Fruit fly (Drosophila melanogaster) whole organism, pupa: ENCODE measurements around the gene CG1116.
A peak's percentile ranks its signal among the peaks of the same experiment; 100 is the strongest.

Experiments used
- CG10348 ChIP-seq: fragments of 200-800 bp; sonication (Bioruptor generic); IDR thresholded peaks from 2 replicates; pipeline ENCODE4 v1.3.6; 2022; ENCODE audit warnings: missing biosample characterization, missing genetic modification characterization
- CG12605 ChIP-seq: fragments of 200-800 bp; sonication (Bioruptor generic); IDR thresholded peaks from 2 replicates; pipeline ENCODE4 v1.3.6; 2022; ENCODE audit warnings: missing biosample characterization, missing genetic modification characterization
- CG13204 ChIP-seq: fragments of 200-800 bp; sonication (Bioruptor generic); optimal IDR thresholded peaks from 2 replicates; lab custom pipeline; 2018; ENCODE audit warnings: missing biosample characterization, mild to moderate bottlenecking, missing genetic modification characterization, moderate library complexity
- CG14655 ChIP-seq: fragments of 200-800 bp; sonication (Bioruptor generic); optimal IDR thresholded peaks from 3 replicates; lab custom pipeline; 2017; ENCODE audit warnings: mild to moderate bottlenecking, missing biosample characterization, missing genetic modification reagents, missing genetic modification characterization
- CG15710 ChIP-seq: fragments of 200-800 bp; sonication (Bioruptor generic); optimal IDR thresholded peaks from 2 replicates; lab custom pipeline; 2018; ENCODE audit warnings: missing biosample characterization, mild to moderate bottlenecking, missing genetic modification characterization, moderate library complexity
- CG17806 ChIP-seq: fragments of 200-800 bp; sonication (Bioruptor generic); optimal IDR thresholded peaks from 2 replicates; lab custom pipeline; 2018; ENCODE audit warnings: missing biosample characterization, mild to moderate bottlenecking, missing genetic modification characterization, moderate library complexity
- CG32121 ChIP-seq: fragments of 200-800 bp; sonication (Bioruptor generic); IDR thresholded peaks from 2 replicates; pipeline ENCODE4 v1.3.6; 2022; ENCODE audit warnings: missing biosample characterization, missing genetic modification characterization
- CG34367 ChIP-seq: fragments of 200-800 bp; sonication (Bioruptor generic); optimal IDR thresholded peaks from 2 replicates; lab custom pipeline; 2018; ENCODE audit warnings: missing biosample characterization, mild to moderate bottlenecking, missing genetic modification characterization
- CG4496 ChIP-seq: fragments of 200-800 bp; sonication (Bioruptor generic); IDR thresholded peaks from 3 replicates; pipeline ENCODE4 v1.3.6; 2022; ENCODE audit warnings: missing biosample characterization, missing genetic modification characterization
- CG8159 ChIP-seq: fragments of 200-800 bp; sonication (Bioruptor generic); optimal IDR thresholded peaks from 3 replicates; lab custom pipeline; 2018; ENCODE audit warnings: missing biosample characterization, mild to moderate bottlenecking, missing genetic modification characterization, moderate library complexity
- CG8301 ChIP-seq: fragments of 200-800 bp; sonication (Bioruptor generic); optimal IDR thresholded peaks from 2 replicates; lab custom pipeline; 2018; ENCODE audit warnings: missing biosample characterization, mild to moderate bottlenecking, missing genetic modification characterization
- CG9948 ChIP-seq: fragments of 200-800 bp; sonication (Bioruptor generic); optimal IDR thresholded peaks from 2 replicates; lab custom pipeline; 2018; ENCODE audit warnings: missing biosample characterization, mild to moderate bottlenecking, missing genetic modification characterization, moderate library complexity
- D1 ChIP-seq: fragments of 200-800 bp; sonication (Bioruptor generic); optimal IDR thresholded peaks from 2 replicates; lab custom pipeline; 2018; ENCODE audit warnings: missing biosample characterization, mild to moderate bottlenecking, missing genetic modification characterization, moderate library complexity
- EcR ChIP-seq: fragments of 200-800 bp; sonication (Bioruptor generic); optimal IDR thresholded peaks from 3 replicates; lab custom pipeline; 2019; ENCODE audit warnings: missing biosample characterization, missing genetic modification characterization, mild to moderate bottlenecking, moderate library complexity, missing genetic modification reagents
- Ets98B ChIP-seq: fragments of 200-800 bp; sonication (Bioruptor generic); IDR thresholded peaks from 2 replicates; pipeline ENCODE4 v1.3.6; 2022; ENCODE audit warnings: missing biosample characterization, missing genetic modification characterization
- Pif1A ChIP-seq: fragments of 200-800 bp; sonication (Bioruptor generic); optimal IDR thresholded peaks from 3 replicates; lab custom pipeline; 2016; ENCODE audit warnings: missing biosample characterization, missing genetic modification characterization
- Pif1B ChIP-seq: fragments of 200-800 bp; sonication (Bioruptor generic); optimal IDR thresholded peaks from 3 replicates; lab custom pipeline; 2016; ENCODE audit warnings: missing biosample characterization, missing genetic modification characterization
- Snoo ChIP-seq: fragments of 200-800 bp; sonication (Bioruptor generic); optimal IDR thresholded peaks from 3 replicates; lab custom pipeline; 2017; ENCODE audit warnings: missing biosample characterization, mild to moderate bottlenecking, missing genetic modification characterization, inconsistent platforms
- fd96Ca ChIP-seq: fragments of 200-800 bp; sonication (Bioruptor generic); IDR thresholded peaks from 3 replicates; pipeline ENCODE4 v1.3.6; 2022; ENCODE audit warnings: missing biosample characterization, missing genetic modification characterization
- gl ChIP-seq: fragments of 200-800 bp; sonication (Bioruptor generic); optimal IDR thresholded peaks from 2 replicates; lab custom pipeline; 2018; ENCODE audit warnings: missing biosample characterization, mild to moderate bottlenecking, missing genetic modification characterization
- rn ChIP-seq: fragments of 200-800 bp; sonication (Bioruptor generic); IDR thresholded peaks from 2 replicates; pipeline ENCODE4 v1.3.6; 2022; ENCODE audit warnings: missing biosample characterization, missing genetic modification characterization

Gene CG1116

DNA sequence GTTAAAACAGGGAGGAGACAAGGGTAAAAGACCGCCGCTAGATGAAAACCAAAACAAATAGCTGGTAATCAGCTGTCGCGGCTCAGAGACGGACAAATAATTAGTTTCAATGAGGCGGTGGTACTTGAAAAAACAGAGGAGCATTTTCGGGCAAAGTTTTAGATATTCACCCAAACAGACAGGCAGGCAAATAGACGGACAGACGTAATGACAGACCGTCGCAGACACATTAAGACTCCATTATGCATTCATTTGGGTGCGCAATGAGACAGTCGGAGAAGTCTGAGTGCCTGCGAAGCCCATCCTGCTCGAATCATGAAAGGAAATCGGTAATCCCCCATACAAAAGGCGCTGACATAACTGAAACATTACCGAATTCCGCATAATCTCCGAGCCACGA is 8.1 kb upstream of the CG1116 start:
- no peak for TF ChIP-seq CG32121
- no peak for TF ChIP-seq fd96Ca (GFP tag; lab: Robert Waterston, UW)
- no peak for TF ChIP-seq gl (tag; lab: Kevin White, UChicago)
- no peak for TF ChIP-seq CG9948 (tag; lab: Kevin White, UChicago)
- no peak for TF ChIP-seq CG8159 (tag; lab: Kevin White, UChicago)
- TF ChIP-seq CG15710 (tag; lab: Kevin White, UChicago): no peak
- TF ChIP-seq Pif1A: no peak
- TF ChIP-seq Ets98B (GFP tag; lab: Robert Waterston, UW): no peak
- no peak for TF ChIP-seq CG13204
- no peak for TF ChIP-seq CG17806 (tag; lab: Kevin White, UChicago)
- no peak for TF ChIP-seq Snoo (tag; lab: Kevin White, UChicago)
- TF ChIP-seq, all 21 proteins: peak for 0

DNA sequence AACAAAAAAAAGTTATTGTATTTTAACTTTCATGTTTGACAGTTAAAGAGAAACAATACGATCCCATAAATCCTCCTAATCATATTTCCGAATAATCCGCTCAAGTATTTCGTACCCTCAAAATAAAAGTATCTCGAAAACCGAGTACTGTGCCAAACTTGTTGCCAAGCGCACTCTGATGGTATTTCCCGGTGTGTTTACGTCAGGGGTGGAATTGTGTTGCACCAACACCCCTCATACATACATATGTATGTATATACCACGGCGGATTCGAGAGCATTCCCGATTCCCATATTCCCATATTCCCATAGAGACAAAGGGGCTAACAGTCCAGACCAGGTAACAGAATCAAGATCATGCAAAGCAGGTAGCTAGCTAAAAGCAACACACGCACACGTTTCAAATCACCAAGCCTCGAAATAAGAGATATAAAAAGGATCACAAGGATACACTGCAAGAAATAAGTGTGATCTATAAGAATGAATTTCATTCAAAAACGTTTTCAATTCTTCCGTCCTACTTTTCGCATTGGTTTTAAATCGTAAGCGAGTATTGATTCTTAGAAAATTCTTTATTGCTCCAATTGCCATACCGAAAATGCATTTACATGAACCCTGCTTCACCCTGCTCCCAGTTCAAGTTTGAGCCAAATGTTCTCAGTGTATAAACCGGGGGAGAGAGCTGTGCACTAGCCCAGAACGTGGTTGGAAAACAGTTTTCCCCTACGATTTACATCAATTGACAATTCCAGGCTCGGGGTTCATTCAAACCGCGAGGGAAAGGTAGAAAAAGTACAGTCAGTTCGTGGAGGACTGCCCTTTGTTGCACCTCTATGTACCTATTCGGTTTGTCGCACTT is 7.3 kb upstream of the CG1116 start:
- TF ChIP-seq CG9948 (tag; lab: Kevin White, UChicago) (peak; percentile 73), CG34367 (tag; lab: Kevin White, UChicago) (peak; percentile 46), CG8301 (tag; lab: Kevin White, UChicago) (peak; percentile 53), CG32121 (no peak), rn (GFP tag; lab: Robert Waterston, UW) (no peak), CG13204 (peak; percentile 19), gl (tag; lab: Kevin White, UChicago) (peak; percentile 45), CG15710 (tag; lab: Kevin White, UChicago) (peak; percentile 52), CG4496 (peak; percentile 48; the same call in 1 of the 3 replicates), EcR (GFP tag; lab: Kevin White, UChicago) (no peak), Snoo (tag; lab: Kevin White, UChicago) (no peak), CG14655 (GFP tag; lab: Kevin White, UChicago) (peak; percentile 63), D1 (tag; lab: Kevin White, UChicago) (no peak), CG8159 (tag; lab: Kevin White, UChicago) (peak; percentile 70), fd96Ca (GFP tag; lab: Robert Waterston, UW) (peak; percentile 55; the same call in 2 of the 3 replicates), CG17806 (tag; lab: Kevin White, UChicago) (peak; percentile 72), Pif1A (peak; percentile 65), Ets98B (GFP tag; lab: Robert Waterston, UW) (no peak), CG10348 (no peak), CG12605 (GFP tag; lab: Robert Waterston, UW) (no peak), Pif1B (GFP tag; lab: Kevin White, UChicago) (peak; percentile 21)

DNA sequence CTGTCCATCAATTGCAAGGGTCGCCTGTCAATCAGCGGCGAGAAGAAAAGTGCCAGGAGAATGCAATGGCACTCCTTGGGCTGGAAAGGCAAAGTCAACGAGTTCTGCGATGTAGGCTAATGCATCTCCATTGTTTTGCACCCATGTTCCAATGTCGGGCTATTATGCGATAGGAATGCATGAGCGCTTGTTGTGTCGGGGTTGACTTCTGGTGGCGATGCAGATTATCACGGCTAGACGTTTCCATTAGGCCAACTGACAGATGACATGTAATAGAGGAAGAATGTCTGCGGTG is 6.8 kb upstream of the CG1116 start:
- no peak for TF ChIP-seq CG15710 (tag; lab: Kevin White, UChicago)
- TF ChIP-seq fd96Ca (GFP tag; lab: Robert Waterston, UW): no peak
- TF ChIP-seq Pif1B (GFP tag; lab: Kevin White, UChicago): no peak
- TF ChIP-seq CG9948 (tag; lab: Kevin White, UChicago): no peak
- no peak for TF ChIP-seq CG14655 (GFP tag; lab: Kevin White, UChicago)
- no peak for TF ChIP-seq CG34367 (tag; lab: Kevin White, UChicago)
- TF ChIP-seq CG10348: no peak
- no peak for TF ChIP-seq CG17806 (tag; lab: Kevin White, UChicago)
- TF ChIP-seq Pif1A: no peak
- no peak for TF ChIP-seq EcR (GFP tag; lab: Kevin White, UChicago)
- TF ChIP-seq CG4496: no peak
- TF ChIP-seq CG32121: no peak
- no peak for TF ChIP-seq CG13204
- no peak for TF ChIP-seq CG12605 (GFP tag; lab: Robert Waterston, UW)
- TF ChIP-seq D1 (tag; lab: Kevin White, UChicago): no peak
- no peak for TF ChIP-seq rn (GFP tag; lab: Robert Waterston, UW)
- no peak for TF ChIP-seq CG8301 (tag; lab: Kevin White, UChicago)

DNA sequence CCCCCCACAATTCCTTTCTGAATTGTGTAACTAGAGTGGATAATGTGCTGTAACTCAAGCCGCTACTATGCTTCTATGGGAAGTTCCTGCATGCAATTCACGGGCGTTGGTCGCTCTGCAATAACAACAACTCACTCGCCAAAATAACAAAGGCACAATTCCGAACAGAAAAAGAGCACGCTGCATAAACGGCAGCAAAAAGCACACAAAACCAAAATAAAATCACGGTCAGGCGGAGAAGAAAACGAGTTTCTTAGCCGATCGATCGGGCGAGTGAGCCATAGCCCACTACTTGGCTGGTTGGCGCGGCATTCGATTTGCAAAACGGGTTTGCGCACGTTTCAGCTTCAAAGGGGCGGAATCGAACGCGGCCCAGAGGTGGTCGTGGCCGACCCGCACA is 6.1 kb upstream of the CG1116 start:
- TF ChIP-seq CG14655 (GFP tag; lab: Kevin White, UChicago) (no peak), CG34367 (tag; lab: Kevin White, UChicago) (no peak), Pif1B (GFP tag; lab: Kevin White, UChicago) (no peak), Ets98B (GFP tag; lab: Robert Waterston, UW) (peak; percentile 34; the same call in 1 of the 2 replicates), gl (tag; lab: Kevin White, UChicago) (peak; percentile 13), EcR (GFP tag; lab: Kevin White, UChicago) (peak; percentile 63), CG13204 (peak; percentile 86)

DNA sequence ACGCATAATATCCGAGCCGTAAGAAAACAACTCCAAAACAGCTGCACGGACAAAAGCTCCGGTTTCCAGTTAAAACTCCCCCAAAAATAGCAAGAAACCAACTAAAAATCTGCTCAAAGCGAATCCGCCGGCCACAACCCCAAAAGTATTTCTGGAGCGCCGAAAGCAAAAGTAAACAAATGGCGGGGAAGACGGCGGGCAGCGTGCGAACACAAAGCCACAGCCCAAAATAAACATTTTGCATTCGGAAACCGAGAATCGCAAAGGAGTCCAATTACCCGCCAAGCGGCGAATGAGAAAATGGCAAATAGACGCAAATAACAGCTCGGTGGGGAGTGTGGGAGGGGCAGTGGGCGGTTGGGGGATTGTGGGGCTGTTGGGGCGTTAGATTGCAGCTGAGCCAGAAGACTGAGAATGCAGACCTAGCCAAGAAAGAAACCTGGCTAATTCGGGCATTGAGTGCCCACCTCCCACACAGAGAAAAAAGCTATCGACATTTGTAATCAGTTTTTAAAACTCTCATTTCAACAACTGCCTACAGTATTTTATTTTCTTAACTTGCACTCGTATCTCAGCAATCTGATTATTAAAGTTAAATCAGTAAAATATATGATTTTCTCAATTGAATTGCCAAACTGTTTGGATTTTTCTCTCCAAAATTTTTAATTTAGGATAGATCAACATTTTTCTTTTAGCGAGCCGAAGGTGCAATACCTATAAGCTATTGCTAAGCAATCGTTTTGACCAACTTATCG is 5.1 kb upstream of the CG1116 start:
- TF ChIP-seq CG17806 (tag; lab: Kevin White, UChicago) (no peak), CG4496 (0 out of 3 replicates have a peak, but pooled peaks have one; percentile 33), Snoo (tag; lab: Kevin White, UChicago) (no peak), Ets98B (GFP tag; lab: Robert Waterston, UW) (peak; percentile 23; the same call in 1 of the 2 replicates), gl (tag; lab: Kevin White, UChicago) (no peak), CG9948 (tag; lab: Kevin White, UChicago) (no peak), CG34367 (tag; lab: Kevin White, UChicago) (no peak), rn (GFP tag; lab: Robert Waterston, UW) (no peak), CG12605 (GFP tag; lab: Robert Waterston, UW) (no peak; the same call in 1 of the 2 replicates), D1 (tag; lab: Kevin White, UChicago) (no peak), CG32121 (no peak), CG15710 (tag; lab: Kevin White, UChicago) (no peak), fd96Ca (GFP tag; lab: Robert Waterston, UW) (0 out of 3 replicates have a peak, but pooled peaks have one; percentile 34), CG8159 (tag; lab: Kevin White, UChicago) (no peak), Pif1B (GFP tag; lab: Kevin White, UChicago) (no peak), Pif1A (no peak), CG10348 (no peak), CG8301 (tag; lab: Kevin White, UChicago) (peak; percentile 43), CG14655 (GFP tag; lab: Kevin White, UChicago) (peak; percentile 51), EcR (GFP tag; lab: Kevin White, UChicago) (no peak), CG13204 (no peak)
